Fruit fly (Drosophila melanogaster) whole organism, prepupa: ENCODE data around the gene CG42512.

ENCODE experiments used
- Blimp-1 ChIP-seq: fragments of 200-800 bp; sonication (Bioruptor generic); optimal IDR thresholded peaks from 3 replicates; lab custom pipeline; 2017; ENCODE audit warnings: missing biosample characterization, missing genetic modification characterization, mild to moderate bottlenecking, moderate library complexity, missing genetic modification reagents
- CG11294 ChIP-seq: fragments of 200-800 bp; sonication (Bioruptor generic); IDR thresholded peaks from 2 replicates; pipeline ENCODE4 v1.3.6; 2022; ENCODE audit warnings: missing biosample characterization, missing genetic modification characterization
- CG11762 ChIP-seq: fragments of 200-800 bp; sonication (Bioruptor generic); optimal IDR thresholded peaks from 3 replicates; lab custom pipeline; 2016; ENCODE audit warnings: missing biosample characterization, missing genetic modification characterization; ENCODE audit not compliant: insufficient read depth
- CG11902 ChIP-seq: fragments of 200-800 bp; sonication (Bioruptor generic); optimal IDR thresholded peaks from 3 replicates; lab custom pipeline; 2016; ENCODE audit warnings: missing biosample characterization, missing genetic modification characterization
- CG15336 ChIP-seq: fragments of 200-800 bp; sonication (Bioruptor generic); IDR thresholded peaks from 2 replicates; pipeline ENCODE4 v1.3.6; 2022; ENCODE audit warnings: missing biosample characterization, missing genetic modification characterization
- CG16779 ChIP-seq: fragments of 200-800 bp; sonication (Bioruptor generic); optimal IDR thresholded peaks from 3 replicates; lab custom pipeline; 2017; ENCODE audit warnings: missing biosample characterization, mild to moderate bottlenecking, missing genetic modification characterization
- CG3032 ChIP-seq: fragments of 200-800 bp; optimal IDR thresholded peaks from 2 replicates; lab custom pipeline; 2019; ENCODE audit warnings: missing biosample characterization, mild to moderate bottlenecking, missing genetic modification characterization, moderate library complexity
- CG31627 ChIP-seq: fragments of 200-800 bp; sonication (Bioruptor generic); optimal IDR thresholded peaks from 3 replicates; lab custom pipeline; 2016; ENCODE audit warnings: missing biosample characterization, missing genetic modification characterization
- CG32006 ChIP-seq: fragments of 200-800 bp; sonication (Bioruptor generic); optimal IDR thresholded peaks from 3 replicates; lab custom pipeline; 2017; ENCODE audit warnings: missing biosample characterization, mild to moderate bottlenecking, missing genetic modification characterization
- CG34406 ChIP-seq: fragments of 200-800 bp; sonication (Bioruptor generic); optimal IDR thresholded peaks from 3 replicates; lab custom pipeline; 2016; ENCODE audit warnings: missing biosample characterization, missing genetic modification characterization
- CG3919 ChIP-seq: fragments of 200-800 bp; sonication (Bioruptor generic); optimal IDR thresholded peaks from 3 replicates; lab custom pipeline; 2016; ENCODE audit warnings: missing biosample characterization, missing genetic modification characterization
- CG4318 ChIP-seq: fragments of 200-800 bp; sonication (Bioruptor generic); optimal IDR thresholded peaks from 3 replicates; lab custom pipeline; 2017; ENCODE audit warnings: missing biosample characterization, mild to moderate bottlenecking, missing genetic modification characterization
- CG6792 ChIP-seq: fragments of 200-800 bp; sonication (Bioruptor generic); optimal IDR thresholded peaks from 3 replicates; lab custom pipeline; 2016; ENCODE audit warnings: missing biosample characterization, missing genetic modification characterization
- CG6808 ChIP-seq: fragments of 200-800 bp; sonication (Bioruptor generic); optimal IDR thresholded peaks from 3 replicates; lab custom pipeline; 2017; ENCODE audit warnings: missing biosample characterization, missing genetic modification characterization, mild to moderate bottlenecking, moderate library complexity, missing genetic modification reagents
- CG6854 ChIP-seq: fragments of 200-800 bp; sonication (Bioruptor generic); optimal IDR thresholded peaks from 2 replicates; lab custom pipeline; 2017; ENCODE audit warnings: missing biosample characterization, mild to moderate bottlenecking, missing genetic modification characterization
- CG7368 ChIP-seq: fragments of 200-800 bp; sonication (Bioruptor generic); optimal IDR thresholded peaks from 3 replicates; lab custom pipeline; 2016; ENCODE audit warnings: missing biosample characterization, missing genetic modification characterization
- CG8319 ChIP-seq: fragments of 200-800 bp; sonication (Bioruptor generic); optimal IDR thresholded peaks from 3 replicates; lab custom pipeline; 2016; ENCODE audit warnings: missing biosample characterization, missing genetic modification characterization
- CG9139 ChIP-seq: fragments of 200-800 bp; sonication (Bioruptor generic); optimal IDR thresholded peaks from 3 replicates; lab custom pipeline; 2017; ENCODE audit warnings: missing biosample characterization, mild to moderate bottlenecking, missing genetic modification characterization
- Eip75B ChIP-seq: fragments of 200-800 bp; sonication (Bioruptor generic); optimal IDR thresholded peaks from 3 replicates; lab custom pipeline; 2016; ENCODE audit warnings: missing biosample characterization, missing genetic modification characterization
- Eip78C ChIP-seq: fragments of 200-800 bp; sonication (Bioruptor generic); peaks from one replicate; lab custom pipeline; 2016; ENCODE audit warnings: missing biosample characterization, missing genetic modification characterization
- Eip93F ChIP-seq: fragments of 200-800 bp; sonication (Bioruptor generic); optimal IDR thresholded peaks from 2 replicates; lab custom pipeline; 2016; ENCODE audit warnings: missing biosample characterization, mild to moderate bottlenecking, missing genetic modification characterization
- Ets21C ChIP-seq: fragments of 200-800 bp; sonication (Bioruptor generic); optimal IDR thresholded peaks from 3 replicates; lab custom pipeline; 2016; ENCODE audit warnings: missing biosample characterization, missing genetic modification characterization
- Ets96B ChIP-seq: fragments of 200-800 bp; optimal IDR thresholded peaks from 2 replicates; lab custom pipeline; 2019; ENCODE audit warnings: missing biosample characterization, mild to moderate bottlenecking, missing genetic modification characterization, moderate library complexity
- Hr38 ChIP-seq: sonication (Bioruptor generic); optimal IDR thresholded peaks from 2 replicates; lab custom pipeline; 2016; ENCODE audit warnings: missing biosample characterization, missing genetic modification characterization
- Hr4 ChIP-seq: fragments of 200-800 bp; sonication (Bioruptor generic); optimal IDR thresholded peaks from 3 replicates; lab custom pipeline; 2016; ENCODE audit warnings: missing biosample characterization, missing genetic modification characterization
- Lpt ChIP-seq: fragments of 200-800 bp; sonication (Bioruptor generic); optimal IDR thresholded peaks from 3 replicates; lab custom pipeline; 2016; ENCODE audit warnings: missing biosample characterization, missing genetic modification characterization
- OdsH ChIP-seq: fragments of 200-800 bp; sonication (Bioruptor generic); optimal IDR thresholded peaks from 3 replicates; lab custom pipeline; 2016; ENCODE audit warnings: missing biosample characterization, missing genetic modification characterization
- Sox14 ChIP-seq: fragments of 200-800 bp; sonication (Bioruptor generic); optimal IDR thresholded peaks from 3 replicates; lab custom pipeline; 2016; ENCODE audit warnings: missing biosample characterization, missing genetic modification characterization
- acj6 ChIP-seq: fragments of 200-800 bp; sonication (Bioruptor generic); optimal IDR thresholded peaks from 3 replicates; lab custom pipeline; 2016; ENCODE audit warnings: missing biosample characterization, missing genetic modification characterization
- cyc ChIP-seq: fragments of 200-800 bp; sonication (Bioruptor generic); optimal IDR thresholded peaks from 3 replicates; lab custom pipeline; 2016; ENCODE audit warnings: missing biosample characterization, missing genetic modification characterization
- dac ChIP-seq: fragments of 200-800 bp; sonication (Bioruptor generic); optimal IDR thresholded peaks from 2 replicates; lab custom pipeline; 2017; ENCODE audit warnings: missing biosample characterization, mild to moderate bottlenecking, missing genetic modification characterization
- dsx ChIP-seq: fragments of 200-800 bp; optimal IDR thresholded peaks from 3 replicates; lab custom pipeline; 2019; ENCODE audit warnings: missing biosample characterization, mild to moderate bottlenecking, missing genetic modification characterization, moderate library complexity; ENCODE audit not compliant: poor library complexity, severe bottlenecking
- eg ChIP-seq: fragments of 200-800 bp; sonication (Bioruptor generic); IDR thresholded peaks from 3 replicates; pipeline ENCODE4 v1.3.6; 2022; ENCODE audit warnings: missing biosample characterization, missing genetic modification characterization
- esn ChIP-seq: fragments of 200-800 bp; sonication (Bioruptor generic); optimal IDR thresholded peaks from 2 replicates; lab custom pipeline; 2016; ENCODE audit warnings: missing biosample characterization, mild to moderate bottlenecking, missing genetic modification characterization, moderate library complexity
- fd59A ChIP-seq: fragments of 200-800 bp; sonication (Bioruptor generic); optimal IDR thresholded peaks from 2 replicates; lab custom pipeline; 2017; ENCODE audit warnings: missing biosample characterization, mild to moderate bottlenecking, missing genetic modification characterization, missing genetic modification reagents
- fd85E ChIP-seq: fragments of 200-800 bp; sonication (Bioruptor generic); optimal IDR thresholded peaks from 3 replicates; lab custom pipeline; 2016; ENCODE audit warnings: missing biosample characterization, missing genetic modification characterization
- fkh ChIP-seq: fragments of 200-800 bp; sonication (Bioruptor generic); optimal IDR thresholded peaks from 3 replicates; lab custom pipeline; 2017; ENCODE audit warnings: missing biosample characterization, mild to moderate bottlenecking, missing genetic modification characterization, moderate library complexity
- lz ChIP-seq: fragments of 200-800 bp; sonication (Bioruptor generic); optimal IDR thresholded peaks from 3 replicates; lab custom pipeline; 2016; ENCODE audit warnings: missing biosample characterization, missing genetic modification characterization
- net ChIP-seq: fragments of 200-800 bp; sonication (Bioruptor generic); optimal IDR thresholded peaks from 3 replicates; lab custom pipeline; 2016; ENCODE audit warnings: missing biosample characterization, missing genetic modification characterization
- pdm3 ChIP-seq: fragments of 200-800 bp; sonication (Bioruptor generic); optimal IDR thresholded peaks from 3 replicates; lab custom pipeline; 2016; ENCODE audit warnings: missing biosample characterization, missing genetic modification characterization
- salr ChIP-seq, 2 experiments: fragments of 200-800 bp; sonication (Bioruptor generic); optimal IDR thresholded peaks; 3 replicates each; lab custom pipeline; 2016 to 2018; ENCODE audit warnings: missing biosample characterization in 2 of 2, missing genetic modification characterization in 2 of 2, mild to moderate bottlenecking in 1 of 2
- spab ChIP-seq: fragments of 200-800 bp; sonication (Bioruptor generic); optimal IDR thresholded peaks from 2 replicates; lab custom pipeline; 2017; ENCODE audit warnings: missing biosample characterization, mild to moderate bottlenecking, missing genetic modification characterization, missing genetic modification reagents
- ss ChIP-seq, 2 experiments: fragments of 200-800 bp; sonication (Bioruptor generic); optimal IDR thresholded peaks; 2 replicates in 1 of 2; 3 replicates in 1 of 2; lab custom pipeline; 2017 to 2018; ENCODE audit warnings: mild to moderate bottlenecking in 2 of 2, missing biosample characterization in 2 of 2, missing genetic modification characterization in 2 of 2, moderate library complexity in 1 of 2
- svp ChIP-seq: fragments of 200-800 bp; sonication (Bioruptor generic); peaks from one replicate; lab custom pipeline; 2016; ENCODE audit warnings: missing biosample characterization, missing genetic modification characterization
- vri ChIP-seq: fragments of 200-800 bp; sonication (Bioruptor generic); optimal IDR thresholded peaks from 3 replicates; lab custom pipeline; 2016; ENCODE audit warnings: missing biosample characterization, mild to moderate bottlenecking, missing genetic modification characterization

The CG42512 gene

DNA sequence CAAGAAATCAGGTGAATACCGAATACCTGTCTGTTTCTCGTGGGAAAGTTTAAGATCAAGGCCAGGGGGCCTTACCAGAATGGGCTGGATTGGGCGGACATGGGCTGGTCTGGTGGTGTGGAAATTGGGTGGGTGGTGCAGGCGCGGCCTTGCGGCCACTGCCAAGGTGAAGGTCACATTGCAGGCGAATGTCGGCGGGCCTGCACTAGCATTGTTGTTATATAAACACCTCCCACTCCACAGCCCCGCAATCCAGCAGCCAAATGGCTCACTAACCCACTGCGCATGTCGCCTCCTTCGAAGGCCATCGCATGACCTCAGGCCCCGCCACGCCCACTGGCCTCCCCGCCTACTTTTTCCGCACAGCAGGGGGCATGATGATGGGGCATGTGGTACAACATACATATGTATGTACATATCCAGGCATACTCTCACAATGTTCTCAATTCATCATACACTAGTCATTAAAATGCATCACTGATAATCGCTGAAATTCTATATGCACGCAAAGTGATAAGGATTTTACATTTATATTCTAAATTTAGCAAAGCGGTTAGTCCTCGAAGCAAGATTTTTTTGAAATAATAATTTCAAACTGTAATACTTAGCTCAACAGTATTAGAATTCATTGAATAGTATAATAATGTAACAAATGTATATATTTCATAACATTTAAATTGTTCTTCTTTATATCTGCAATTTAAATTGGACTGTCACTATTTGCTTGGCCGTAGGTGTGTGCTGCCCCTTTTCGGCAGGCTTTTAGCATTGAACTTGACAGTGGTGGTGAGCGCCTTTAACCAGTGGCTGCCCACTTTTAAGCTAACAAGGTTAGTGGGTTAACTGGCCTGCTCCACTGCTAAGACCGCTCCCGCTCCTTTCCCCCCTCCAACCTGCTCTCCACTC is 45.7 kb downstream of the CG42512 start:
- TF ChIP-seq Eip78C (GFP tag; lab: Kevin White, UChicago) (peak; percentile 66), Eip75B (GFP tag; lab: Kevin White, UChicago) (peak; percentile 5), svp (peak; percentile 33), Hr4 (GFP tag; lab: Kevin White, UChicago) (peak; percentile 13), CG4318 (GFP tag; lab: Kevin White, UChicago) (peak; percentile 8), dsx (GFP tag; lab: Kevin White, UChicago) (no peak), CG15336 (GFP tag; lab: Robert Waterston, UW) (peak; percentile 18; the same call in 1 of the 2 replicates), OdsH (peak; percentile 4), vri (no peak), CG32006 (GFP tag; lab: Kevin White, UChicago) (peak; percentile 69), CG6792 (GFP tag; lab: Kevin White, UChicago) (no peak)

DNA sequence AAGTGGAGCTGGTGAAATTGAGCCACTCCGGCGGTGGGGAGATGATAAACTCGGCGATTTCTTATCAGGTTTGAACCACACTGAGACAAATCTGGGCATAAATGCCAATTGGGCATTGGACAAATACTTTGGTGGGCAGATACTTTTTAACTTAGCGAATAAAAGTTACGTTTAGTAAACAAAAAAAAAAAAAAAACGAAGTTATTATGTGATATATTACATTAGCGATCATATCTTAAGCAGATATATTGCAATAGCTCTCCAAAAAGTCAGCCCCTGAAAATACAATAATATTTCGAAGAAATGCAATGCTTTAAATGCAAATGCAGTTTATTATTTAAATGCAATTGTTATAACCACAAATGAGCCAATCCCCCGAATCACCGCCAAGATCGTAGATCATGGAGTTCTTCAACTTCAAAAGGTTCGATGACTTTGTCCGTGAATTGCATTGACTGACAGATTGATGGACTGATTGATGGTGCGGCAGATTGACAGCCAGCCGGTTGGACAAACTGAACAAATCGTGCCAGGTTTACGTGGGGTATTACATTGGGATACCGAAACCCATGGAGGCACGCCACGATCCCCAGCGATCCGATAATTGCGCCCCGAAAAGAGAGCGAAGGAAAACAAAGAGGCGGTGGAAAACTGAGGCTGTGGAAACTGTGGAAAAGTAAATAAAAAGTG is 46.9 kb downstream of the CG42512 start:
- no peak for TF ChIP-seq fkh
- TF ChIP-seq vri, result no peak
- TF ChIP-seq CG6854 (GFP tag; lab: Kevin White, UChicago), result no peak
- no peak for TF ChIP-seq dac (GFP tag; lab: Kevin White, UChicago)
- 0 out of 2 replicates have a peak, but pooled peaks have one; percentile 19 for TF ChIP-seq CG15336 (GFP tag; lab: Robert Waterston, UW)
- TF ChIP-seq pdm3, result no peak
- no peak for TF ChIP-seq Eip93F (GFP tag; lab: Kevin White, UChicago)
- no peak for TF ChIP-seq CG3919
- TF ChIP-seq esn (GFP tag; lab: Kevin White, UChicago), result no peak
- TF ChIP-seq CG31627 (GFP tag; lab: Kevin White, UChicago), result no peak
- TF ChIP-seq spab (GFP tag; lab: Kevin White, UChicago), result no peak
- no peak for TF ChIP-seq Lpt (GFP tag; lab: Kevin White, UChicago)
- TF ChIP-seq CG8319 (GFP tag; lab: Kevin White, UChicago), result no peak
- TF ChIP-seq Sox14 (GFP tag; lab: Kevin White, UChicago), result no peak
- TF ChIP-seq CG11294 (GFP tag; lab: Robert Waterston, UW), result no peak
- no peak for TF ChIP-seq CG11902 (GFP tag; lab: Kevin White, UChicago)
- peak; percentile 52 for TF ChIP-seq Eip78C (GFP tag; lab: Kevin White, UChicago)
- TF ChIP-seq salr (GFP tag; optimal IDR thresholded peaks at IDR 0.05; lab: Kevin White, UChicago), result no peak
- TF ChIP-seq CG16779 (tag; lab: Kevin White, UChicago), result no peak
- no peak for TF ChIP-seq CG11762 (GFP tag; lab: Kevin White, UChicago)
- no peak for TF ChIP-seq fd85E (GFP tag; lab: Kevin White, UChicago)
- TF ChIP-seq dsx (GFP tag; lab: Kevin White, UChicago), result no peak
- TF ChIP-seq CG3032 (tag; lab: Kevin White, UChicago), result no peak
- TF ChIP-seq Ets21C (GFP tag; lab: Kevin White, UChicago), result no peak
- no peak for TF ChIP-seq acj6 (GFP tag; lab: Kevin White, UChicago)
- no peak for TF ChIP-seq fd59A (GFP tag; lab: Kevin White, UChicago)
- peak; percentile 11 for TF ChIP-seq CG4318 (GFP tag; lab: Kevin White, UChicago)
- TF ChIP-seq cyc (GFP tag; lab: Kevin White, UChicago), result no peak
- no peak for TF ChIP-seq CG9139 (GFP tag; lab: Kevin White, UChicago)
- no peak for TF ChIP-seq CG7368 (GFP tag; lab: Kevin White, UChicago)
- TF ChIP-seq net (GFP tag; lab: Kevin White, UChicago), result no peak
- TF ChIP-seq CG32006 (GFP tag; lab: Kevin White, UChicago), result peak; percentile 50
- peak; percentile 46 for TF ChIP-seq svp
- no peak for TF ChIP-seq Ets96B
- TF ChIP-seq Blimp-1 (GFP tag; lab: Kevin White, UChicago), result no peak
- TF ChIP-seq lz (GFP tag; lab: Kevin White, UChicago), result no peak
- no peak for TF ChIP-seq Hr38 (GFP tag; lab: Kevin White, UChicago)
- no peak for TF ChIP-seq CG34406 (GFP tag; lab: Kevin White, UChicago)
- TF ChIP-seq ss (GFP tag; optimal IDR thresholded peaks at IDR 0.05; lab: Kevin White, UChicago), result no peak
- TF ChIP-seq eg (GFP tag; lab: Robert Waterston, UW), result no peak
- TF ChIP-seq CG6808 (GFP tag; lab: Kevin White, UChicago), result no peak
- TF ChIP-seq CG6792 (GFP tag; lab: Kevin White, UChicago), result no peak
